Worm (Caenorhabditis elegans): ENCODE measurements around the gene unc-3.

Gene unc-3

DNA sequence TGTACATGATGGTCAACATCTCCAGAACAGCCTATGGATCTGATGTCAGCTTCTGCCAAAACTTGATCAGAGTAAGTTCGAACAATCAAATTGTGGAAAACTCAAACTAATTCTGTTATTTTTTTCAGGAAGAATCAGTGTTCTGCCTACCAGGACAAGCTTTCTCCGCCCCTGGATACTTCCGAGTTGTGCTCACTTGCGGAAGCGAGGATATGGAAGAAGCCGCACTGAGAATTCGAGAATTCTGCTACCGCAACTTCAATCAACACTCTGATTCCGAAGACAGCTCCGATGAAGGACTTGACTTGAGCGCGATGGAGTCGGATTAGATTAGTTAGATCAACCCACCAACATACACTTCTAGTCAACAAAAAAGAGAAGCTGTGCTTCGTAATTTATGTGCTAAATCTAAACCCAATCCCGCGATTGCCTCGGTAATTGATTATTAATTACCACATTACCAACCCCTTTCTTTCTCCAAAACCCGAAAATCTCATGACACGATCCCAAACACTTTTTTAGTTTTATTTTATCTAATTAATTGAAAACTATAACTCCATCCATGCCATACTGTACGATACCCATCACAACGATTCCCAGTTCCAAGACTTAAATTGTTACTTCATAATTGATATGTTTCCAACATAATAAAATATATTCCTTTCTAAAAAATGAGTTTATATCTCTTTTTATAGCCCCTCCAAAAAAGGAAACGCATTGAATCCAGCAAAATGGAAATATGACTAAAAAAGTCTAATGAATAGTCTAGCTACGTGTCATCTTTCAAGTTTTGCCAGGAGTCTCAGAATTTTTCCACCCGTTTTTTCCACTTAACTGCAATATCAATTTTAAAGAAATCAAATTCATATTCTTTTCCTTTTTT is 19.2 kb downstream of the unc-3 start:
- no peak for TF ChIP-seq Y79H2A.3 (GFP tag; conservative IDR thresholded peaks at IDR 0.05)
- TF ChIP-seq bed-2 (GFP tag; IDR thresholded peaks at IDR 0.05) = no peak
- no peak for TF ChIP-seq atf-7 (tag; optimal IDR thresholded peaks at IDR 0.05)
- no peak for TF ChIP-seq B0035.1 (tag; optimal IDR thresholded peaks at IDR 0.05)
- no peak for TF ChIP-seq zim-3 (tag; optimal IDR thresholded peaks at IDR 0.05)
- TF ChIP-seq ceh-27 (GFP tag; optimal IDR thresholded peaks at IDR 0.05) = no peak
- TF ChIP-seq egl-44 (GFP tag; IDR thresholded peaks at IDR 0.05) = no peak
- peak; percentile 88 for TF ChIP-seq ama-1 (optimal IDR thresholded peaks at IDR 0.05)
- TF ChIP-seq ama-1 (GFP tag; optimal IDR thresholded peaks at IDR 0.05) = no peak
- TF ChIP-seq efl-1 (GFP tag; optimal IDR thresholded peaks at IDR 0.05) = no peak
- TF ChIP-seq gei-17 (GFP tag; optimal IDR thresholded peaks at IDR 0.05) = no peak
- 0 out of 2 replicates have a peak, but pooled peaks have one; percentile 33 for TF ChIP-seq lin-26 (GFP tag; IDR thresholded peaks at IDR 0.05)
- TF ChIP-seq madf-10 (tag; optimal IDR thresholded peaks at IDR 0.05) = peak; percentile 17
- no peak for TF ChIP-seq F55B11.4 (tag; optimal IDR thresholded peaks at IDR 0.05; ENCODE audit: borderline replicate concordance, insufficient read depth)
- TF ChIP-seq nhr-80 (tag; optimal IDR thresholded peaks at IDR 0.05) = peak; percentile 31
- TF ChIP-seq lin-40 (tag; optimal IDR thresholded peaks at IDR 0.05) = peak; percentile 21
- no peak for TF ChIP-seq hmg-20 (GFP tag; IDR thresholded peaks at IDR 0.05)
- TF ChIP-seq cebp-1 (GFP tag; IDR thresholded peaks at IDR 0.05) = no peak
- TF ChIP-seq cebp-1 (tag; optimal IDR thresholded peaks at IDR 0.05) = no peak
- TF ChIP-seq unc-130 (GFP tag; optimal IDR thresholded peaks at IDR 0.05) = no peak
- TF ChIP-seq B0019.2 (GFP tag; conservative IDR thresholded peaks at IDR 0.05) = no peak
- no peak for TF ChIP-seq hsf-1 (GFP tag; IDR thresholded peaks at IDR 0.05)
- TF ChIP-seq madf-3 (GFP tag; IDR thresholded peaks at IDR 0.05) = 0 out of 2 replicates have a peak, but pooled peaks have one; percentile 63
- peak; percentile 25 for TF ChIP-seq repo-1 (tag; optimal IDR thresholded peaks at IDR 0.05)
- TF ChIP-seq Y56A3A.18 (GFP tag; IDR thresholded peaks at IDR 0.05) = no peak
- TF ChIP-seq dpl-1 (GFP tag; optimal IDR thresholded peaks at IDR 0.05) = no peak
- no peak for TF ChIP-seq dpff-1 (tag; optimal IDR thresholded peaks at IDR 0.05)
- TF ChIP-seq B0261.1 (tag; optimal IDR thresholded peaks at IDR 0.05) = no peak
- TF ChIP-seq akir-1 (GFP tag; optimal IDR thresholded peaks at IDR 0.05) = no peak
- TF ChIP-seq egl-18 (GFP tag; IDR thresholded peaks at IDR 0.05) = no peak
- no peak for TF ChIP-seq tbx-9 (tag; optimal IDR thresholded peaks at IDR 0.05; ENCODE audit: borderline replicate concordance)
- TF ChIP-seq ztf-28 (GFP tag; IDR thresholded peaks at IDR 0.05) = no peak
- TF ChIP-seq rec-8 (tag; optimal IDR thresholded peaks at IDR 0.05) = no peak
- no peak for TF ChIP-seq attf-3 (GFP tag; conservative IDR thresholded peaks at IDR 0.05)
- no peak for TF ChIP-seq nfya-2 (GFP tag; IDR thresholded peaks at IDR 0.05)
- TF ChIP-seq F37B4.10 (GFP tag; IDR thresholded peaks at IDR 0.05) = 0 out of 2 replicates have a peak, but pooled peaks have one; percentile 3

DNA sequence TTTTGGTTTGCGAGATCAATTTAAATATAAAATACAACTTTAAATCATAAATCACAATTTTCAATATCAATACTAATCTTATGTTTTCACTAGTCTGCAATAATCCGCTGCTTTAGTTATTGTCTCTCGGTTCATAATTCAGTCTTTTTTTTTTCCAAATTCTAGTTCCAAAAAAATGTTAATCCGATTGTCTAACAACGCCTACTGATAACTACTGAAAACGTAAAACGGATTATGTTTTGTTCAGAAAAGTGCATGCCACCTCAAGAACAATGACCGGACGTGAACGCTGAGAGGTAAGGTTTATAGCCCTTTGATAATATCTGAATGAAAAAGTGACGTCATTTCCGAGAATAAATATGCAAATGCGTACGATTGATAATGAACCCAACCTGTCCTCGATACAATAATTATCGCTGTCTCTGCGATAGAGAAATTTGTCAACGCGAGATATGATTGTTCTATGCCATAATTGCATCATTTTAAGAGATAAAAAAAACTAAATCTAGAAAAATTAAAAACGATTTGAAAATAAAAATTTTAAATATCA is 19.9 kb downstream of the unc-3 start, which contains the start of gene sprr-2:
Gene sprr-2, plus strand, starts transcription at position 248 of the 550 bp plus-strand sequence.
- TF ChIP-seq F10E7.11 (tag; optimal IDR thresholded peaks at IDR 0.05) (no peak), madf-3 (GFP tag; IDR thresholded peaks at IDR 0.05) (0 out of 2 replicates have a peak, but pooled peaks have one; percentile 42), hsf-1 (GFP tag; IDR thresholded peaks at IDR 0.05) (no peak), sptf-2 (GFP tag; optimal IDR thresholded peaks at IDR 0.05) (no peak), F37B4.10 (GFP tag; IDR thresholded peaks at IDR 0.05) (no peak), madf-6 (GFP tag; IDR thresholded peaks at IDR 0.05) (no peak), atf-7 (tag; optimal IDR thresholded peaks at IDR 0.05) (peak; percentile 58), bed-2 (GFP tag; IDR thresholded peaks at IDR 0.05) (no peak), cebp-1 (GFP tag; IDR thresholded peaks at IDR 0.05) (no peak), cebp-1 (tag; optimal IDR thresholded peaks at IDR 0.05) (no peak), lin-40 (tag; optimal IDR thresholded peaks at IDR 0.05) (peak; percentile 0), F55B11.4 (tag; optimal IDR thresholded peaks at IDR 0.05; ENCODE audit: borderline replicate concordance, insufficient read depth) (no peak), Y53G8AR.9 (GFP tag; conservative IDR thresholded peaks at IDR 0.05) (0 out of 2 replicates have a peak, but pooled peaks have one; percentile 28)
